Worm (Caenorhabditis elegans) whole organism, L4 larva: ENCODE measurements around the gene F35H10.3.

Source experiments
- cey-2 ChIP-seq: sonication (generic microtip); optimal IDR thresholded peaks from 3 replicates; lab custom pipeline; 2017; ENCODE audit warnings: missing genetic modification characterization, mild to moderate bottlenecking, missing compliant biosample characterization, antibody characterized with exemption, borderline replicate concordance; ENCODE audit not compliant: insufficient read depth
- nhr-77 ChIP-seq: fragments of 150-350 bp; optimal IDR thresholded peaks from 2 replicates; lab custom pipeline; 2014; ENCODE audit warnings: missing biosample characterization, missing genetic modification characterization
- pqm-1 ChIP-seq: sonication (generic microtip); optimal IDR thresholded peaks from 2 replicates; lab custom pipeline; 2017; ENCODE audit warnings: missing biosample characterization, missing genetic modification characterization
- skn-1 ChIP-seq: fragments of 150-350 bp; optimal IDR thresholded peaks from 2 replicates; lab custom pipeline; 2014; ENCODE audit warnings: missing biosample characterization, missing genetic modification characterization

ce11 chrIV:8301925-8302324 is 23.8 kb upstream of the F35H10.3 start:
- TF ChIP-seq nhr-77 (no peak), cey-2 (no peak), skn-1 (tag; lab: Kevin White, UChicago) (no peak), pqm-1 (tag; lab: Kevin White, UChicago) (no peak)
